Worm (Caenorhabditis elegans) whole organism, young adult: Measurements from ENCODE around the gene C49C8.3.
A peak's percentile ranks its signal among the peaks of the same experiment; 100 is the strongest.

Experiments used
- B0019.2 ChIP-seq: fragments of 200-800 bp; sonication (Bioruptor generic); conservative IDR thresholded peaks from 2 replicates; pipeline ENCODE4 v1.3.6; 2022; ENCODE audit warnings: missing genetic modification reagents, missing genetic modification characterization, missing compliant biosample characterization
- B0035.1 ChIP-seq: sonication (generic microtip); optimal IDR thresholded peaks from 2 replicates; lab custom pipeline; 2016; ENCODE audit warnings: missing genetic modification characterization, mild to moderate bottlenecking, missing compliant biosample characterization, missing genotype, missing genetic modification reagents
- C06A6.2 ChIP-seq: fragments of 200-800 bp; sonication (Bioruptor generic); conservative IDR thresholded peaks from 2 replicates; pipeline ENCODE4 v1.3.6; 2022; ENCODE audit warnings: missing genetic modification characterization, missing compliant biosample characterization
- C17E4.6 ChIP-seq: fragments of 200-800 bp; sonication (Bioruptor generic); IDR thresholded peaks from 2 replicates; pipeline ENCODE4 v1.3.6; 2022; ENCODE audit warnings: missing genetic modification reagents, missing genetic modification characterization, missing compliant biosample characterization
- F22D6.2 ChIP-seq: sonication (generic microtip); optimal IDR thresholded peaks from 2 replicates; lab custom pipeline; 2016; ENCODE audit warnings: mild to moderate bottlenecking, missing genetic modification characterization, missing compliant biosample characterization
- F39B2.1 ChIP-seq: fragments of 200-800 bp; sonication (Bioruptor generic); IDR thresholded peaks from 2 replicates; pipeline ENCODE4 v1.3.6; 2022; ENCODE audit warnings: missing genetic modification reagents, missing genetic modification characterization, missing compliant biosample characterization
- F49E8.2 ChIP-seq: sonication (generic microtip); optimal IDR thresholded peaks from 3 replicates; lab custom pipeline; 2017; ENCODE audit warnings: missing genetic modification characterization, mild to moderate bottlenecking, missing compliant biosample characterization, antibody characterized with exemption, moderate library complexity; ENCODE audit not compliant: insufficient read depth
- F57C9.4 ChIP-seq: sonication (generic microtip); optimal IDR thresholded peaks from 2 replicates; lab custom pipeline; 2017; ENCODE audit warnings: mild to moderate bottlenecking, missing genetic modification characterization, missing compliant biosample characterization
- T07F8.4 ChIP-seq: sonication (generic microtip); optimal IDR thresholded peaks from 2 replicates; lab custom pipeline; 2016; ENCODE audit warnings: mild to moderate bottlenecking, missing genetic modification characterization, moderate library complexity, missing compliant biosample characterization
- T26A5.8 ChIP-seq: sonication (generic microtip); optimal IDR thresholded peaks from 2 replicates; lab custom pipeline; 2016; ENCODE audit warnings: missing genetic modification characterization, missing compliant biosample characterization
- Y67H2A.10 ChIP-seq: fragments of 200-800 bp; sonication (Bioruptor generic); conservative IDR thresholded peaks from 2 replicates; pipeline ENCODE4 v1.3.6; 2022; ENCODE audit warnings: missing genetic modification reagents, missing genetic modification characterization, missing compliant biosample characterization
- aptf-3 ChIP-seq: fragments of 200-800 bp; sonication (Bioruptor generic); IDR thresholded peaks from 2 replicates; pipeline ENCODE4 v1.3.6; 2022; ENCODE audit warnings: missing genetic modification characterization, missing compliant biosample characterization
- athp-1 ChIP-seq: sonication (generic microtip); optimal IDR thresholded peaks from 2 replicates; lab custom pipeline; 2017; ENCODE audit warnings: mild to moderate bottlenecking, missing genetic modification characterization, missing compliant biosample characterization
- attf-3 ChIP-seq: fragments of 200-800 bp; sonication (Bioruptor generic); conservative IDR thresholded peaks from 2 replicates; pipeline ENCODE4 v1.3.6; 2022; ENCODE audit warnings: missing genetic modification reagents, missing genetic modification characterization, missing compliant biosample characterization
- bed-1 ChIP-seq: fragments of 200-800 bp; sonication (Bioruptor generic); IDR thresholded peaks from 2 replicates; pipeline ENCODE4 v1.3.6; 2022; ENCODE audit warnings: missing genetic modification reagents, missing genetic modification characterization, missing compliant biosample characterization
- cebp-1 ChIP-seq, 2 experiments: fragments of 200-800 bp in 1 of 2; sonication (Bioruptor generic) in 1 of 2; sonication (generic microtip) in 1 of 2; IDR thresholded peaks in 1 of 2; optimal IDR thresholded peaks in 1 of 2; 2 replicates each; pipeline versions ENCODE4 v1.3.6 to Lab custom; 2017 to 2022; ENCODE audit warnings: missing compliant biosample characterization in 2 of 2, missing genetic modification characterization in 2 of 2, mild to moderate bottlenecking in 1 of 2, missing genetic modification reagents in 1 of 2, moderate library complexity in 1 of 2
- ceh-100 ChIP-seq: fragments of 200-800 bp; sonication (Bioruptor generic); IDR thresholded peaks from 2 replicates; pipeline ENCODE4 v1.3.6; 2022; ENCODE audit warnings: missing genetic modification reagents, missing genetic modification characterization, missing compliant biosample characterization
- ceh-91 ChIP-seq: fragments of 200-800 bp; sonication (Bioruptor generic); IDR thresholded peaks from 2 replicates; pipeline ENCODE4 v1.3.6; 2022; ENCODE audit warnings: missing genetic modification reagents, missing genetic modification characterization, missing compliant biosample characterization
- egl-18 ChIP-seq: fragments of 200-800 bp; sonication (Bioruptor generic); IDR thresholded peaks from 2 replicates; pipeline ENCODE4 v1.3.6; 2022; ENCODE audit warnings: missing genetic modification reagents, missing genetic modification characterization, missing compliant biosample characterization
- hlh-26 ChIP-seq: fragments of 200-800 bp; sonication (Bioruptor generic); conservative IDR thresholded peaks from 2 replicates; pipeline ENCODE4 v1.3.6; 2022; ENCODE audit warnings: missing genetic modification reagents, missing genetic modification characterization, missing compliant biosample characterization
- hmg-1.2 ChIP-seq: fragments of 200-800 bp; sonication (Bioruptor generic); IDR thresholded peaks from 2 replicates; pipeline ENCODE4 v1.3.6; 2022; ENCODE audit warnings: missing genetic modification reagents, missing genetic modification characterization, missing compliant biosample characterization
- let-607 ChIP-seq, 2 experiments: fragments of 200-800 bp in 1 of 2; sonication (Bioruptor generic) in 1 of 2; sonication (generic microtip) in 1 of 2; optimal IDR thresholded peaks; 2 replicates each; lab custom pipeline; 2016 to 2018; ENCODE audit warnings: mild to moderate bottlenecking in 2 of 2, missing compliant biosample characterization in 2 of 2, missing genetic modification characterization in 2 of 2, moderate library complexity in 2 of 2, missing genotype in 1 of 2
- lin-26 ChIP-seq: fragments of 200-800 bp; sonication (Bioruptor generic); IDR thresholded peaks from 2 replicates; pipeline ENCODE4 v1.3.6; 2022; ENCODE audit warnings: missing genetic modification reagents, missing genetic modification characterization, missing compliant biosample characterization
- lir-1 ChIP-seq: fragments of 200-800 bp; sonication (Bioruptor generic); conservative IDR thresholded peaks from 2 replicates; pipeline ENCODE4 v1.3.6; 2022; ENCODE audit warnings: missing genetic modification reagents, missing genetic modification characterization, missing compliant biosample characterization
- madf-10 ChIP-seq: sonication (generic microtip); optimal IDR thresholded peaks from 2 replicates; lab custom pipeline; 2016; ENCODE audit warnings: mild to moderate bottlenecking, missing genetic modification characterization, missing compliant biosample characterization
- nfya-1 ChIP-seq: sonication (generic microtip); optimal IDR thresholded peaks from 2 replicates; lab custom pipeline; 2017; ENCODE audit warnings: antibody characterized with exemption, missing compliant biosample characterization, missing genetic modification characterization, borderline replicate concordance; ENCODE audit not compliant: insufficient read depth
- nhr-120 ChIP-seq: fragments of 200-800 bp; sonication (Bioruptor generic); IDR thresholded peaks from 2 replicates; pipeline ENCODE4 v1.3.6; 2022; ENCODE audit warnings: missing genetic modification characterization, missing compliant biosample characterization
- nhr-27 ChIP-seq: fragments of 200-800 bp; sonication (Bioruptor generic); optimal IDR thresholded peaks from 2 replicates; lab custom pipeline; 2018; ENCODE audit warnings: mild to moderate bottlenecking, missing genetic modification characterization, moderate library complexity, missing compliant biosample characterization
- nhr-80 ChIP-seq: sonication (generic microtip); optimal IDR thresholded peaks from 2 replicates; lab custom pipeline; 2016; ENCODE audit warnings: missing genetic modification characterization, missing compliant biosample characterization
- sdz-38 ChIP-seq: sonication (generic microtip); optimal IDR thresholded peaks from 2 replicates; lab custom pipeline; 2016; ENCODE audit warnings: missing genotype, missing genetic modification characterization, missing compliant biosample characterization
- somi-1 ChIP-seq: fragments of 200-800 bp; sonication (Bioruptor generic); optimal IDR thresholded peaks from 2 replicates; lab custom pipeline; 2018; ENCODE audit warnings: mild to moderate bottlenecking, missing genetic modification characterization, missing compliant biosample characterization
- tbx-9 ChIP-seq: sonication (generic microtip); optimal IDR thresholded peaks from 2 replicates; lab custom pipeline; 2016; ENCODE audit warnings: borderline replicate concordance, missing genetic modification characterization, inconsistent platforms, missing compliant biosample characterization
- ztf-22 ChIP-seq: fragments of 200-800 bp; sonication (Bioruptor generic); optimal IDR thresholded peaks from 2 replicates; lab custom pipeline; 2018; ENCODE audit warnings: mild to moderate bottlenecking, missing genetic modification characterization, moderate library complexity, missing compliant biosample characterization

The C49C8.3 gene

ce11 chrIV:8650696-8651095, 6.2 kb downstream of the C49C8.3 start, which contains the start of gene C49C8.2:
TSS of gene C49C8.2 (plus strand) at chrIV:8651088.
- TF ChIP-seq ceh-91 (GFP tag; lab: Robert Waterston, UW) (no peak), nhr-80 (peak; percentile 34)

ce11 chrIV:8651835-8652234, 7.3 kb downstream of the C49C8.3 start, which contains the start of gene C49C8.8:
TSS of gene C49C8.8 (plus strand) at chrIV:8652135.
- TF ChIP-seq F22D6.2 (no peak), nhr-120 (GFP tag; lab: Robert Waterston, UW) (no peak), lir-1 (GFP tag; lab: Robert Waterston, UW) (no peak), lin-26 (GFP tag; lab: Robert Waterston, UW) (no peak), nfya-1 (no peak), madf-10 (tag; lab: Kevin White, UChicago) (no peak), B0035.1 (tag; lab: Kevin White, UChicago) (no peak)

- TF ChIP-seq bed-1 (GFP tag; lab: Robert Waterston, UW) (no peak), hlh-26 (GFP tag; lab: Robert Waterston, UW) (no peak), F57C9.4 (no peak), hmg-1.2 (no peak), C06A6.2 (GFP tag; lab: Robert Waterston, UW) (no peak)
- TF ChIP-seq, all 124 proteins: peak for 0
These were observed 9.1 kb downstream of the C49C8.3 start, which contains the start of gene C49C8.5 for ce11 chrIV:8653592-8653991. TSS of gene C49C8.5 (minus strand) at chrIV:8653664.

- TF ChIP-seq let-607 (tag; optimal IDR thresholded peaks at IDR 0.05; lab: Kevin White, UChicago), result no peak
- no peak for TF ChIP-seq B0019.2 (GFP tag; lab: Robert Waterston, UW)
- no peak for TF ChIP-seq aptf-3 (GFP tag; lab: Robert Waterston, UW)
- TF ChIP-seq ztf-22, result no peak
- TF ChIP-seq cebp-1 (GFP tag; IDR thresholded peaks at IDR 0.05; lab: Robert Waterston, UW), result no peak
- no peak for TF ChIP-seq cebp-1 (tag; optimal IDR thresholded peaks at IDR 0.05; lab: Kevin White, UChicago)
- no peak for TF ChIP-seq nhr-27
- no peak for TF ChIP-seq T07F8.4
- TF ChIP-seq, all 124 proteins: peak for 0
These were observed 9.6 kb downstream of the C49C8.3 start, which contains the start of gene C49C8.1 for ce11 chrIV:8654115-8654628. TSS of gene C49C8.1 (plus strand) at chrIV:8654578.

- TF ChIP-seq let-607 (tag; optimal IDR thresholded peaks at IDR 0.05; lab: Kevin White, UChicago) (no peak), T26A5.8 (tag; lab: Kevin White, UChicago) (no peak), F49E8.2 (tag; lab: Kevin White, UChicago) (no peak), Y67H2A.10 (GFP tag; lab: Robert Waterston, UW) (no peak), C17E4.6 (no peak), F39B2.1 (GFP tag; lab: Robert Waterston, UW) (no peak), ceh-100 (GFP tag; lab: Robert Waterston, UW) (no peak), tbx-9 (tag; lab: Kevin White, UChicago) (no peak)
These were observed 13.6 kb downstream of the C49C8.3 start, which contains the start of gene C49C8.6 for ce11 chrIV:8658122-8658521. TSS of gene C49C8.6 (minus strand) at chrIV:8658222.

- TF ChIP-seq somi-1 (GFP tag; lab: Kevin White, UChicago) (no peak), attf-3 (GFP tag; lab: Robert Waterston, UW) (peak; percentile 94), athp-1 (tag; lab: Kevin White, UChicago) (no peak), egl-18 (GFP tag; lab: Robert Waterston, UW) (no peak), sdz-38 (tag; lab: Kevin White, UChicago) (no peak)
These were observed 21.2 kb downstream of the C49C8.3 start for ce11 chrIV:8665778-8666177.
